Fruit fly (Drosophila melanogaster) whole organism, embryonic: Measurements from ENCODE around the gene ATP8B.

Experiments used
- Ada2b ChIP-seq: fragments of 200-800 bp; sonication (Bioruptor generic); IDR thresholded peaks from 2 replicates; pipeline ENCODE4 v1.3.6; 2022; ENCODE audit warnings: missing biosample characterization, missing genetic modification characterization
- Adf1 ChIP-seq: fragments of 200-800 bp; sonication (Bioruptor generic); IDR thresholded peaks from 2 replicates; pipeline ENCODE4 v1.3.6; 2022; ENCODE audit warnings: missing biosample characterization, missing genetic modification characterization
- CG1024 ChIP-seq: fragments of 200-800 bp; sonication (Bioruptor generic); IDR thresholded peaks from 2 replicates; pipeline ENCODE4 v1.3.6; 2022; ENCODE audit warnings: missing biosample characterization, missing genetic modification characterization
- CG10462 ChIP-seq: fragments of 200-800 bp; sonication (Bioruptor generic); optimal IDR thresholded peaks from 2 replicates; lab custom pipeline; 2016; ENCODE audit warnings: missing biosample characterization, missing genetic modification characterization
- CG10654 ChIP-seq: fragments of 200-800 bp; sonication (Bioruptor generic); optimal IDR thresholded peaks from 2 replicates; lab custom pipeline; 2016; ENCODE audit warnings: missing biosample characterization, missing genetic modification characterization
- CG12299 ChIP-seq: fragments of 200-800 bp; sonication (Bioruptor generic); optimal IDR thresholded peaks from 2 replicates; lab custom pipeline; 2018; ENCODE audit warnings: missing biosample characterization, mild to moderate bottlenecking, missing genetic modification characterization
- CG12659 ChIP-seq: fragments of 200-800 bp; sonication (Bioruptor generic); optimal IDR thresholded peaks from 3 replicates; lab custom pipeline; 2017; ENCODE audit warnings: mild to moderate bottlenecking, missing biosample characterization, missing genetic modification reagents, missing genetic modification characterization
- CG13287 ChIP-seq: fragments of 200-800 bp; sonication (Bioruptor generic); IDR thresholded peaks from 2 replicates; pipeline ENCODE4 v1.3.6; 2022; ENCODE audit warnings: missing biosample characterization, missing genetic modification characterization; ENCODE audit not compliant: partially characterized antibody
- CG13424 ChIP-seq: fragments of 200-800 bp; sonication (Bioruptor generic); optimal IDR thresholded peaks from 2 replicates; lab custom pipeline; 2019; ENCODE audit warnings: missing biosample characterization, mild to moderate bottlenecking, missing genetic modification characterization, moderate library complexity
- CG13894 ChIP-seq: fragments of 200-800 bp; sonication (Bioruptor generic); optimal IDR thresholded peaks from 3 replicates; lab custom pipeline; 2018; ENCODE audit warnings: missing biosample characterization, mild to moderate bottlenecking, missing genetic modification characterization, moderate library complexity
- CG17612 ChIP-seq: fragments of 200-800 bp; sonication (Bioruptor generic); IDR thresholded peaks from 2 replicates; pipeline ENCODE4 v1.3.6; 2022; ENCODE audit warnings: missing biosample characterization, missing genetic modification characterization
- CG31388 ChIP-seq: fragments of 200-800 bp; sonication (Bioruptor generic); optimal IDR thresholded peaks from 2 replicates; lab custom pipeline; 2016; ENCODE audit warnings: missing biosample characterization, missing genetic modification characterization
- CG31441 ChIP-seq: fragments of 200-800 bp; sonication (Bioruptor generic); IDR thresholded peaks from 2 replicates; pipeline ENCODE4 v1.3.6; 2022; ENCODE audit warnings: missing biosample characterization, missing genetic modification characterization
- CG32532 ChIP-seq: fragments of 200-800 bp; sonication (Bioruptor generic); IDR thresholded peaks from 2 replicates; pipeline ENCODE4 v1.3.6; 2022; ENCODE audit warnings: missing biosample characterization, missing genetic modification characterization
- CG3281 ChIP-seq: fragments of 200-800 bp; sonication (Bioruptor generic); optimal IDR thresholded peaks from 3 replicates; lab custom pipeline; 2017; ENCODE audit warnings: missing biosample characterization, mild to moderate bottlenecking, missing genetic modification characterization
- CG6683 ChIP-seq: fragments of 200-800 bp; sonication (Bioruptor generic); optimal IDR thresholded peaks from 2 replicates; lab custom pipeline; 2017; ENCODE audit warnings: missing biosample characterization, mild to moderate bottlenecking, missing genetic modification characterization, missing genetic modification reagents
- CG6854 ChIP-seq: fragments of 200-800 bp; sonication (Bioruptor generic); optimal IDR thresholded peaks from 3 replicates; lab custom pipeline; 2017; ENCODE audit warnings: missing biosample characterization, mild to moderate bottlenecking, missing genetic modification characterization
- CG7839 ChIP-seq: fragments of 200-800 bp; sonication (Bioruptor generic); optimal IDR thresholded peaks from 3 replicates; lab custom pipeline; 2018; ENCODE audit warnings: missing biosample characterization, mild to moderate bottlenecking, missing genetic modification characterization, moderate library complexity
- CG8924 ChIP-seq: fragments of 200-800 bp; optimal IDR thresholded peaks from 3 replicates; lab custom pipeline; 2019; ENCODE audit warnings: missing biosample characterization, mild to moderate bottlenecking, missing genetic modification characterization, moderate library complexity
- E2f1 ChIP-seq: fragments of 200-800 bp; sonication (Bioruptor generic); IDR thresholded peaks from 2 replicates; pipeline ENCODE4 v1.3.6; 2022; ENCODE audit warnings: missing biosample characterization, missing genetic modification characterization
- Ets97D ChIP-seq: fragments of 200-800 bp; sonication (Bioruptor generic); optimal IDR thresholded peaks from 3 replicates; lab custom pipeline; 2016; ENCODE audit warnings: missing biosample characterization, missing genetic modification characterization
- GATAe ChIP-seq: fragments of 200-800 bp; sonication (Bioruptor generic); conservative IDR thresholded peaks from 2 replicates; pipeline ENCODE4 v1.3.6; 2022; ENCODE audit warnings: missing biosample characterization, missing genetic modification characterization
- HmgZ ChIP-seq: fragments of 200-800 bp; sonication (Bioruptor generic); optimal IDR thresholded peaks from 2 replicates; lab custom pipeline; 2018; ENCODE audit warnings: missing biosample characterization, mild to moderate bottlenecking, missing genetic modification characterization
- Hr78 ChIP-seq, 2 experiments: fragments of 200-800 bp in 1 of 2; fragments of >200 bp in 1 of 2; sonication (Bioruptor generic) in 1 of 2; optimal IDR thresholded peaks; 2 replicates each; lab custom pipeline; 2017 to 2019; ENCODE audit warnings: missing biosample characterization in 2 of 2, missing genetic modification characterization in 2 of 2, mild to moderate bottlenecking in 1 of 2, moderate library complexity in 1 of 2
- Hsf ChIP-seq: fragments of 200-800 bp; sonication (Bioruptor generic); optimal IDR thresholded peaks from 3 replicates; lab custom pipeline; 2016; ENCODE audit warnings: missing biosample characterization, missing genetic modification characterization
- Lpt ChIP-seq: fragments of >200 bp; optimal IDR thresholded peaks from 2 replicates; lab custom pipeline; 2018; ENCODE audit warnings: missing biosample characterization, missing genetic modification characterization
- Poxn ChIP-seq: fragments of 200-800 bp; sonication (Bioruptor generic); IDR thresholded peaks from 2 replicates; pipeline ENCODE4 v1.3.6; 2022; ENCODE audit warnings: missing biosample characterization, missing genetic modification characterization
- Ravus ChIP-seq: fragments of 200-800 bp; sonication (Bioruptor generic); IDR thresholded peaks from 2 replicates; pipeline ENCODE4 v1.3.6; 2022; ENCODE audit warnings: missing biosample characterization, missing genetic modification characterization
- Ssrp ChIP-seq: fragments of 200-800 bp; sonication (Bioruptor generic); optimal IDR thresholded peaks from 2 replicates; lab custom pipeline; 2018; ENCODE audit warnings: missing biosample characterization, mild to moderate bottlenecking, missing genetic modification characterization, moderate library complexity
- Xrp1 ChIP-seq: fragments of 200-800 bp; sonication (Bioruptor generic); IDR thresholded peaks from 2 replicates; pipeline ENCODE4 v1.3.6; 2022; ENCODE audit warnings: missing biosample characterization, missing genetic modification characterization
- ase ChIP-seq: fragments of 200-800 bp; sonication (Bioruptor generic); IDR thresholded peaks from 3 replicates; pipeline ENCODE4 v1.3.6; 2022; ENCODE audit warnings: missing biosample characterization, missing genetic modification characterization
- crol ChIP-seq: fragments of 200-800 bp; sonication (Bioruptor generic); IDR thresholded peaks from 2 replicates; pipeline ENCODE4 v1.3.6; 2022; ENCODE audit warnings: missing biosample characterization, missing genetic modification characterization
- crp ChIP-seq, 2 experiments: fragments of 200-800 bp; sonication (Bioruptor generic); optimal IDR thresholded peaks; 2 replicates in 1 of 2; 3 replicates in 1 of 2; lab custom pipeline; 2017; ENCODE audit warnings: missing biosample characterization in 2 of 2, missing genetic modification characterization in 2 of 2, mild to moderate bottlenecking in 1 of 2, moderate library complexity in 1 of 2
- dmrt99B ChIP-seq: fragments of 200-800 bp; sonication (Bioruptor generic); optimal IDR thresholded peaks from 2 replicates; lab custom pipeline; 2018; ENCODE audit warnings: missing biosample characterization, mild to moderate bottlenecking, missing genetic modification characterization, moderate library complexity
- emc ChIP-seq: fragments of 200-800 bp; sonication (Bioruptor generic); optimal IDR thresholded peaks from 2 replicates; lab custom pipeline; 2016; ENCODE audit warnings: missing biosample characterization, missing genetic modification characterization
- gfzf ChIP-seq: fragments of 200-800 bp; sonication (Bioruptor generic); optimal IDR thresholded peaks from 2 replicates; lab custom pipeline; 2016; ENCODE audit warnings: missing biosample characterization, mild to moderate bottlenecking, missing genetic modification characterization, moderate library complexity
- hbn ChIP-seq: fragments of 200-800 bp; sonication (Bioruptor generic); IDR thresholded peaks from 2 replicates; pipeline ENCODE4 v1.3.6; 2022; ENCODE audit warnings: missing biosample characterization, missing genetic modification characterization; ENCODE audit not compliant: partially characterized antibody
- jing ChIP-seq: fragments of 200-800 bp; sonication (Bioruptor generic); optimal IDR thresholded peaks from 2 replicates; lab custom pipeline; 2018; ENCODE audit warnings: missing biosample characterization, mild to moderate bottlenecking, missing genetic modification characterization
- kni ChIP-seq: fragments of 200-800 bp; sonication (Bioruptor generic); optimal IDR thresholded peaks from 3 replicates; lab custom pipeline; 2017; ENCODE audit warnings: mild to moderate bottlenecking, missing biosample characterization, missing genetic modification reagents, missing genetic modification characterization
- lov ChIP-seq, 2 experiments: fragments of 200-800 bp in 1 of 2; fragments of >200 bp in 1 of 2; sonication (Bioruptor generic) in 1 of 2; IDR thresholded peaks in 1 of 2; optimal IDR thresholded peaks in 1 of 2; 2 replicates in 1 of 2; 3 replicates in 1 of 2; pipeline versions ENCODE4 v1.3.6 to Lab custom; 2017 to 2022; ENCODE audit warnings: missing biosample characterization in 1 of 2, missing genetic modification characterization in 1 of 2
- mld ChIP-seq: fragments of 200-800 bp; sonication (Bioruptor generic); IDR thresholded peaks from 3 replicates; pipeline ENCODE4 v1.3.6; 2022; ENCODE audit warnings: missing biosample characterization, missing genetic modification characterization; ENCODE audit not compliant: partially characterized antibody
- oc ChIP-seq: fragments of 200-800 bp; sonication (Bioruptor generic); optimal IDR thresholded peaks from 2 replicates; lab custom pipeline; 2018; ENCODE audit warnings: missing biosample characterization, mild to moderate bottlenecking, missing genetic modification characterization, moderate library complexity
- rib ChIP-seq: fragments of 200-800 bp; sonication (Bioruptor generic); IDR thresholded peaks from 2 replicates; pipeline ENCODE4 v1.3.6; 2022; ENCODE audit warnings: missing biosample characterization, missing genetic modification characterization
- stc ChIP-seq: fragments of 200-800 bp; sonication (Bioruptor generic); IDR thresholded peaks from 2 replicates; pipeline ENCODE4 v1.3.6; 2022; ENCODE audit warnings: missing biosample characterization, missing genetic modification characterization
- tap ChIP-seq: fragments of 200-800 bp; optimal IDR thresholded peaks from 3 replicates; lab custom pipeline; 2019; ENCODE audit warnings: missing biosample characterization, mild to moderate bottlenecking, missing genetic modification characterization, moderate library complexity
- tio ChIP-seq: fragments of 200-800 bp; sonication (Bioruptor generic); optimal IDR thresholded peaks from 2 replicates; lab custom pipeline; 2017; ENCODE audit warnings: missing biosample characterization, missing genetic modification characterization, inconsistent platforms
- trem ChIP-seq: fragments of 200-800 bp; optimal IDR thresholded peaks from 3 replicates; lab custom pipeline; 2019; ENCODE audit warnings: missing biosample characterization, mild to moderate bottlenecking, missing genetic modification characterization, moderate library complexity
- tup ChIP-seq: fragments of 200-800 bp; sonication (Bioruptor generic); optimal IDR thresholded peaks from 2 replicates; lab custom pipeline; 2016; ENCODE audit warnings: missing biosample characterization, mild to moderate bottlenecking, missing genetic modification characterization, moderate library complexity
- tx ChIP-seq: fragments of 200-800 bp; sonication (Bioruptor generic); optimal IDR thresholded peaks from 2 replicates; lab custom pipeline; 2016; ENCODE audit warnings: missing biosample characterization, missing genetic modification characterization
- zen ChIP-seq: fragments of 200-800 bp; sonication (Bioruptor generic); optimal IDR thresholded peaks from 3 replicates; lab custom pipeline; 2018; ENCODE audit warnings: missing biosample characterization, mild to moderate bottlenecking, missing genetic modification characterization, moderate library complexity

Gene ATP8B

DNA sequence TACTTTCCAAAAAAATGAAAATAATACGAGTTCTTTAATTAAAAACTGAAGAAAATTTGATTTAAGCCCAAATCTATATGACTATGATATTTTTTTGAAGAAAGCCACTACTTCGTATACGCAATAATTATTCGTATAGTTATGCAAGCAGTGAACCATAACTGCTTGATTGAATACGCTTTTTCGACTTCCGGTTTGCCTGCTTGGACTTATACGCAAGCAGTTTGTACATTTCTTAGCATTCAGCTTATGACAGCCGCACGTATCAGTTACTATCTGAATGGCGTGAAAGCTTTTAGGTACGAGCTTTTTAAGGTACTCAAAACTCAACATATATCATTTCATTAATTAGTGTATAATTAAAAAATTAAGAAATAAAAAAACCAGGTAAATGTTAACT, 30.7 kb upstream of the ATP8B start (continued):
- TF ChIP-seq Lpt (no peak), dmrt99B (tag; lab: Kevin White, UChicago) (peak; percentile 60), CG13287 (GFP tag; lab: Robert Waterston, UW) (peak; percentile 76), tap (tag; lab: Kevin White, UChicago) (no peak), CG6683 (GFP tag; lab: Kevin White, UChicago) (peak; percentile 59), CG10654 (GFP tag; lab: Kevin White, UChicago) (peak; percentile 96), Ravus (peak; percentile 71), CG8924 (peak; percentile 28), Ssrp (tag; lab: Kevin White, UChicago) (peak; percentile 80), CG7839 (peak; percentile 84), CG13424 (tag; lab: Kevin White, UChicago) (peak; percentile 65), trem (tag; lab: Kevin White, UChicago) (peak; percentile 48), ase (GFP tag; lab: Robert Waterston, UW) (peak; percentile 96), crp (GFP tag; optimal IDR thresholded peaks at IDR 0.05; lab: Kevin White, UChicago) (peak in 1 of 2 experiments; percentile 50), jing (GFP tag; lab: Kevin White, UChicago) (peak; percentile 83), CG1024 (GFP tag; lab: Robert Waterston, UW) (peak; percentile 92), CG3281 (peak; percentile 78), CG12659 (peak; percentile 82), tx (GFP tag; lab: Kevin White, UChicago) (peak; percentile 79), E2f1 (GFP tag; lab: Robert Waterston, UW) (peak; percentile 92), lov (optimal IDR thresholded peaks at IDR 0.05; lab: Kevin White, UChicago) (no peak), lov (GFP tag; IDR thresholded peaks at IDR 0.05; lab: Robert Waterston, UW) (peak; percentile 96), Ets97D (GFP tag; lab: Kevin White, UChicago) (peak; percentile 100), CG6854 (GFP tag; lab: Kevin White, UChicago) (peak; percentile 49), stc (peak; percentile 86), gfzf (GFP tag; lab: Kevin White, UChicago) (no peak), CG32532 (peak; percentile 96), Hsf (GFP tag; lab: Kevin White, UChicago) (peak; percentile 94), Xrp1 (GFP tag; lab: Robert Waterston, UW) (peak; percentile 76), kni (GFP tag; lab: Kevin White, UChicago) (peak; percentile 48), CG10462 (GFP tag; lab: Kevin White, UChicago) (peak; percentile 60), hbn (GFP tag; lab: Robert Waterston, UW) (no peak), tio (GFP tag; lab: Kevin White, UChicago) (peak; percentile 87), CG12299 (tag; lab: Kevin White, UChicago) (peak; percentile 46), CG17612 (GFP tag; lab: Robert Waterston, UW) (peak; percentile 90), Hr78 (GFP tag; optimal IDR thresholded peaks at IDR 0.05; lab: Kevin White, UChicago) (peak in 1 of 2 experiments; percentile 9), emc (GFP tag; lab: Kevin White, UChicago) (peak; percentile 96), HmgZ (tag; lab: Kevin White, UChicago) (peak; percentile 79), GATAe (GFP tag; lab: Robert Waterston, UW) (peak; percentile 75), Ada2b (GFP tag; lab: Robert Waterston, UW) (peak; percentile 84), zen (tag; lab: Kevin White, UChicago) (peak; percentile 93), CG31441 (GFP tag; lab: Robert Waterston, UW) (peak; percentile 77), Adf1 (GFP tag; lab: Robert Waterston, UW) (peak; percentile 69), crol (GFP tag; lab: Robert Waterston, UW) (peak; percentile 58; the same call in 1 of the 2 replicates), tup (GFP tag; lab: Kevin White, UChicago) (peak; percentile 52), rib (GFP tag; lab: Robert Waterston, UW) (peak; percentile 83), CG13894 (tag; lab: Kevin White, UChicago) (peak; percentile 73), mld (GFP tag; lab: Robert Waterston, UW) (no peak), oc (tag; lab: Kevin White, UChicago) (peak; percentile 61), CG31388 (GFP tag; lab: Kevin White, UChicago) (peak; percentile 38), Poxn (GFP tag; lab: Robert Waterston, UW) (peak; percentile 84)
